Fruit fly (Drosophila melanogaster) whole organism, embryonic: Measurements from ENCODE around the gene CG9522.

Experiments used
- CG12155 ChIP-seq: fragments of 200-800 bp; sonication (Bioruptor generic); optimal IDR thresholded peaks from 3 replicates; lab custom pipeline; 2016; ENCODE audit warnings: missing biosample characterization, missing genetic modification characterization
- CG3281 ChIP-seq: fragments of 200-800 bp; sonication (Bioruptor generic); optimal IDR thresholded peaks from 3 replicates; lab custom pipeline; 2017; ENCODE audit warnings: missing biosample characterization, mild to moderate bottlenecking, missing genetic modification characterization
- dpn ChIP-seq, 2 experiments: fragments of 200-800 bp; sonication (Bioruptor generic); optimal IDR thresholded peaks; 3 replicates each; lab custom pipeline; 2016; ENCODE audit warnings: missing biosample characterization in 2 of 2, missing genetic modification characterization in 2 of 2
- wek ChIP-seq: fragments of 200-800 bp; sonication (Bioruptor generic); optimal IDR thresholded peaks from 3 replicates; lab custom pipeline; 2018; ENCODE audit warnings: missing biosample characterization, mild to moderate bottlenecking, missing genetic modification characterization, moderate library complexity

dm6 chrX:14896791-14897190 is 48.2 kb upstream of the CG9522 start, which contains the start of gene CG9514:
- TF ChIP-seq dpn (GFP tag; optimal IDR thresholded peaks at IDR 0.05; lab: Kevin White, UChicago) = no peak
- TF ChIP-seq CG3281 (GFP tag; lab: Kevin White, UChicago) = no peak
- no peak for TF ChIP-seq wek
- no peak for TF ChIP-seq CG12155 (GFP tag; lab: Kevin White, UChicago)
